Worm (Caenorhabditis elegans): ENCODE results near the gene ceh-76.

ce11 chrV:8005000-8005399, 10.5 kb upstream of the ceh-76 start, which contains the start of gene Y97E10AR.8:
- TF ChIP-seq zip-5 (tag; optimal IDR thresholded peaks at IDR 0.05) (no peak), pqm-1 (tag; optimal IDR thresholded peaks at IDR 0.05) (no peak), sox-4 (tag; optimal IDR thresholded peaks at IDR 0.05) (no peak), fkh-10 (GFP tag; optimal IDR thresholded peaks at IDR 0.05) (no peak), pha-4 (tag; optimal IDR thresholded peaks at IDR 0.05) (no peak), sox-2 (GFP tag; IDR thresholded peaks at IDR 0.05) (no peak), ama-1 (optimal IDR thresholded peaks at IDR 0.05) (no peak), fax-1 (tag; optimal IDR thresholded peaks at IDR 0.05) (no peak), tbx-2 (tag; optimal IDR thresholded peaks at IDR 0.05) (no peak), ceh-48 (tag; optimal IDR thresholded peaks at IDR 0.05) (no peak), dmd-4 (tag; optimal IDR thresholded peaks at IDR 0.05; ENCODE audit: borderline replicate concordance) (no peak), pag-3 (tag; optimal IDR thresholded peaks at IDR 0.05; ENCODE audit: borderline replicate concordance) (no peak), nfya-1 (tag; optimal IDR thresholded peaks at IDR 0.05) (no peak), ceh-19 (GFP tag; optimal IDR thresholded peaks at IDR 0.05) (no peak)

All from whole organism, late embryonic.